Worm (Caenorhabditis elegans) whole organism, L4 larva: ENCODE measurements around the gene dpff-1.

ENCODE experiments used
- R02D3.7 ChIP-seq: fragments of 150-350 bp; sonication (generic microtip); optimal IDR thresholded peaks from 3 replicates; lab custom pipeline; 2014; ENCODE audit warnings: missing biosample characterization, missing genetic modification characterization
- T20F7.1 ChIP-seq: fragments of 200-800 bp; sonication (Bioruptor generic); optimal IDR thresholded peaks from 2 replicates; lab custom pipeline; 2018; ENCODE audit warnings: mild to moderate bottlenecking, missing genetic modification characterization, missing compliant biosample characterization
- Y5F2A.4 ChIP-seq: fragments of 200-800 bp; sonication (Bioruptor generic); optimal IDR thresholded peaks from 2 replicates; lab custom pipeline; 2018; ENCODE audit warnings: mild to moderate bottlenecking, missing genetic modification characterization, missing compliant biosample characterization
- Y75B8A.6 ChIP-seq: fragments of 200-800 bp; sonication (Bioruptor generic); IDR thresholded peaks from 2 replicates; pipeline ENCODE4 v1.3.6; 2022; ENCODE audit warnings: missing genetic modification reagents, missing genetic modification characterization, missing compliant biosample characterization
- ZK337.2 ChIP-seq: fragments of 200-800 bp; sonication (Bioruptor generic); IDR thresholded peaks from 2 replicates; pipeline ENCODE4 v1.3.6; 2022; ENCODE audit warnings: missing genetic modification reagents, missing genetic modification characterization, missing compliant biosample characterization
- ZK546.5 ChIP-seq, 2 experiments: sonication (generic microtip); optimal IDR thresholded peaks; 2 replicates each; lab custom pipeline; 2017; ENCODE audit warnings: missing biosample characterization in 2 of 2, missing genetic modification characterization in 2 of 2
- aha-1 ChIP-seq: fragments of 150-350 bp; peaks from one replicate; lab custom pipeline; 2014; ENCODE audit warnings: missing biosample characterization, missing genetic modification characterization
- aly-2 ChIP-seq: sonication (generic microtip); optimal IDR thresholded peaks from 2 replicates; lab custom pipeline; 2018; ENCODE audit warnings: missing biosample characterization, missing genetic modification characterization
- attf-4 ChIP-seq: sonication (generic microtip); optimal IDR thresholded peaks from 3 replicates; lab custom pipeline; 2017; ENCODE audit warnings: missing biosample characterization, missing genetic modification characterization
- ceh-62 ChIP-seq: sonication (generic microtip); optimal IDR thresholded peaks from 2 replicates; lab custom pipeline; 2017; ENCODE audit warnings: missing biosample characterization, missing genetic modification characterization
- ces-1 ChIP-seq: fragments of 150-350 bp; sonication (generic microtip); optimal IDR thresholded peaks from 4 replicates; lab custom pipeline; 2014; ENCODE audit warnings: missing biosample characterization, missing genetic modification reagents, missing genetic modification characterization
- daf-16 ChIP-seq, 3 experiments: sonication (generic microtip); optimal IDR thresholded peaks; 2 replicates each; lab custom pipeline; 2016 to 2017; ENCODE audit warnings: missing genetic modification characterization in 3 of 3, missing genetic modification reagents in 3 of 3, mild to moderate bottlenecking in 2 of 3, missing compliant biosample characterization in 2 of 3, missing biosample characterization in 1 of 3, moderate library complexity in 1 of 3
- dmd-6 ChIP-seq: fragments of 200-800 bp; sonication (Bioruptor generic); IDR thresholded peaks from 2 replicates; pipeline ENCODE4 v1.3.6; 2022; ENCODE audit warnings: missing genetic modification reagents, missing genetic modification characterization, missing compliant biosample characterization
- duxl-1 ChIP-seq: sonication (generic microtip); optimal IDR thresholded peaks from 2 replicates; lab custom pipeline; 2016; ENCODE audit warnings: mild to moderate bottlenecking, missing genetic modification characterization, moderate library complexity, missing compliant biosample characterization; ENCODE audit not compliant: poor library complexity
- dve-1 ChIP-seq: sonication (generic microtip); optimal IDR thresholded peaks from 2 replicates; lab custom pipeline; 2017; ENCODE audit warnings: antibody characterized with exemption, mild to moderate bottlenecking, missing genetic modification characterization, missing compliant biosample characterization; ENCODE audit not compliant: insufficient read depth
- egl-43 ChIP-seq: fragments of 200-800 bp; sonication (Bioruptor generic); IDR thresholded peaks from 2 replicates; pipeline ENCODE4 v1.3.6; 2022; ENCODE audit warnings: missing genetic modification reagents, missing genetic modification characterization, missing compliant biosample characterization
- gei-8 ChIP-seq: fragments of 200-800 bp; sonication (Bioruptor generic); optimal IDR thresholded peaks from 2 replicates; lab custom pipeline; 2018; ENCODE audit warnings: mild to moderate bottlenecking, missing genetic modification characterization, missing compliant biosample characterization
- hif-1 ChIP-seq, 2 experiments: sonication (generic microtip); optimal IDR thresholded peaks; 2 replicates each; lab custom pipeline; 2016 to 2017; ENCODE audit warnings: missing compliant biosample characterization in 2 of 2, missing genetic modification characterization in 2 of 2, missing genetic modification reagents in 2 of 2, missing genotype in 2 of 2, mild to moderate bottlenecking in 1 of 2
- hmg-1.1 ChIP-seq: fragments of 200-800 bp; sonication (Bioruptor generic); IDR thresholded peaks from 2 replicates; pipeline ENCODE4 v1.3.6; 2022; ENCODE audit warnings: missing genetic modification reagents, missing genetic modification characterization, missing compliant biosample characterization
- lin-1 ChIP-seq: fragments of 200-800 bp; sonication (Bioruptor generic); IDR thresholded peaks from 2 replicates; pipeline ENCODE4 v1.3.6; 2022; ENCODE audit warnings: missing genetic modification reagents, missing genetic modification characterization, missing compliant biosample characterization
- lin-13 ChIP-seq: fragments of 150-350 bp; optimal IDR thresholded peaks from 2 replicates; lab custom pipeline; 2014; ENCODE audit warnings: missing biosample characterization, missing genetic modification reagents, missing genetic modification characterization
- lin-29 ChIP-seq: fragments of 200-800 bp; sonication (Bioruptor generic); IDR thresholded peaks from 2 replicates; pipeline ENCODE4 v1.3.6; 2022; ENCODE audit warnings: missing genetic modification reagents, missing genetic modification characterization, missing compliant biosample characterization
- lin-38 ChIP-seq: fragments of 200-800 bp; sonication (Bioruptor generic); IDR thresholded peaks from 2 replicates; pipeline ENCODE4 v1.3.6; 2022; ENCODE audit warnings: missing genetic modification reagents, missing genetic modification characterization, missing compliant biosample characterization
- lin-39 ChIP-seq: fragments of 150-350 bp; optimal IDR thresholded peaks from 2 replicates; lab custom pipeline; 2014; ENCODE audit warnings: missing biosample characterization, missing genetic modification reagents, missing genetic modification characterization
- lir-3 ChIP-seq: sonication (generic microtip); optimal IDR thresholded peaks from 2 replicates; lab custom pipeline; 2016; ENCODE audit warnings: mild to moderate bottlenecking, missing genetic modification characterization, missing compliant biosample characterization
- madf-9 ChIP-seq: fragments of 200-800 bp; sonication (Bioruptor generic); conservative IDR thresholded peaks from 2 replicates; pipeline ENCODE4 v1.3.6; 2022; ENCODE audit warnings: missing genetic modification reagents, missing genetic modification characterization, missing compliant biosample characterization
- mdl-1 ChIP-seq, 2 experiments: fragments of 150-350 bp in 1 of 2; sonication (generic microtip) in 1 of 2; optimal IDR thresholded peaks; 2 replicates each; lab custom pipeline; 2014 to 2017; ENCODE audit warnings: missing biosample characterization in 2 of 2, missing genetic modification characterization in 2 of 2
- mes-2 ChIP-seq: sonication (generic microtip); optimal IDR thresholded peaks from 2 replicates; lab custom pipeline; 2016; ENCODE audit warnings: missing genotype, mild to moderate bottlenecking, missing genetic modification characterization, missing compliant biosample characterization; ENCODE audit not compliant: poor library complexity, severe bottlenecking
- mxl-3 ChIP-seq: fragments of 200-800 bp; sonication (Bioruptor generic); optimal IDR thresholded peaks from 2 replicates; lab custom pipeline; 2018; ENCODE audit warnings: mild to moderate bottlenecking, missing genetic modification characterization, missing compliant biosample characterization
- nhr-11 ChIP-seq: fragments of 150-350 bp; optimal IDR thresholded peaks from 2 replicates; lab custom pipeline; 2014; ENCODE audit warnings: missing biosample characterization, missing genetic modification characterization
- nhr-111 ChIP-seq: fragments of 200-800 bp; sonication (Bioruptor generic); optimal IDR thresholded peaks from 2 replicates; lab custom pipeline; 2018; ENCODE audit warnings: mild to moderate bottlenecking, missing genetic modification characterization, missing compliant biosample characterization
- nhr-237 ChIP-seq: sonication (generic microtip); optimal IDR thresholded peaks from 2 replicates; lab custom pipeline; 2017; ENCODE audit warnings: missing biosample characterization, missing genetic modification characterization
- nhr-42 ChIP-seq: fragments of 200-800 bp; sonication (Bioruptor generic); IDR thresholded peaks from 2 replicates; pipeline ENCODE4 v1.3.6; 2022; ENCODE audit warnings: missing genetic modification characterization, missing compliant biosample characterization
- nhr-48 ChIP-seq: sonication (generic microtip); optimal IDR thresholded peaks from 2 replicates; lab custom pipeline; 2016; ENCODE audit warnings: mild to moderate bottlenecking, missing genetic modification characterization, missing compliant biosample characterization
- nhr-6 ChIP-seq: fragments of 150-350 bp; optimal IDR thresholded peaks from 2 replicates; lab custom pipeline; 2014; ENCODE audit warnings: missing biosample characterization, missing genetic modification characterization
- nhr-77 ChIP-seq: fragments of 150-350 bp; optimal IDR thresholded peaks from 2 replicates; lab custom pipeline; 2014; ENCODE audit warnings: missing biosample characterization, missing genetic modification characterization
- pha-4 ChIP-seq, 2 experiments: fragments of 150-350 bp in 1 of 2; fragments of 200-800 bp in 1 of 2; sonication (Bioruptor generic) in 1 of 2; IDR thresholded peaks in 1 of 2; optimal IDR thresholded peaks in 1 of 2; 2 replicates each; pipeline versions ENCODE4 v1.3.6 to Lab custom; 2014 to 2022; ENCODE audit warnings: missing genetic modification characterization in 2 of 2, missing genetic modification reagents in 2 of 2, missing biosample characterization in 1 of 2, missing compliant biosample characterization in 1 of 2
- set-16 ChIP-seq: fragments of 200-800 bp; sonication (Bioruptor generic); IDR thresholded peaks from 2 replicates; pipeline ENCODE4 v1.3.6; 2022; ENCODE audit warnings: missing genetic modification reagents, missing genetic modification characterization, missing compliant biosample characterization
- snpc-1.2 ChIP-seq: fragments of 200-800 bp; sonication (Bioruptor generic); IDR thresholded peaks from 2 replicates; pipeline ENCODE4 v1.3.6; 2022; ENCODE audit warnings: missing genetic modification reagents, missing genetic modification characterization, missing compliant biosample characterization
- spr-1 ChIP-seq: sonication (generic microtip); optimal IDR thresholded peaks from 2 replicates; lab custom pipeline; 2016; ENCODE audit warnings: mild to moderate bottlenecking, missing genetic modification characterization, missing compliant biosample characterization
- tag-97 ChIP-seq: fragments of 200-800 bp; sonication (Bioruptor generic); IDR thresholded peaks from 2 replicates; pipeline ENCODE4 v1.3.6; 2022; ENCODE audit warnings: missing genetic modification characterization, missing compliant biosample characterization
- tra-1 ChIP-seq: fragments of 200-800 bp; sonication (Bioruptor generic); IDR thresholded peaks from 2 replicates; pipeline ENCODE4 v1.3.6; 2022; ENCODE audit warnings: missing genetic modification reagents, missing genetic modification characterization, missing compliant biosample characterization
- unc-130 ChIP-seq: sonication (generic microtip); optimal IDR thresholded peaks from 2 replicates; lab custom pipeline; 2016; ENCODE audit warnings: missing genetic modification reagents, missing genetic modification characterization, missing compliant biosample characterization
- unc-62 ChIP-seq, 3 experiments: fragments of 150-350 bp in 1 of 3; sonication (generic microtip); optimal IDR thresholded peaks in 2 of 3; peaks in 1 of 3; 1 replicate in 1 of 3; 2 replicates in 2 of 3; lab custom pipeline; 2014 to 2017; ENCODE audit warnings: missing biosample characterization in 3 of 3, missing genetic modification characterization in 3 of 3, missing genetic modification reagents in 3 of 3, missing genotype in 1 of 3
- zfp-3 ChIP-seq: fragments of 200-800 bp; sonication (Bioruptor generic); conservative IDR thresholded peaks from 2 replicates; pipeline ENCODE4 v1.3.6; 2022; ENCODE audit warnings: missing genetic modification reagents, missing genetic modification characterization, missing compliant biosample characterization
- zip-11 ChIP-seq: fragments of 200-800 bp; sonication (Bioruptor generic); IDR thresholded peaks from 2 replicates; pipeline ENCODE4 v1.3.6; 2022; ENCODE audit warnings: missing genetic modification characterization, missing compliant biosample characterization
- ztf-7 ChIP-seq: fragments of 150-350 bp; optimal IDR thresholded peaks from 2 replicates; lab custom pipeline; 2014; ENCODE audit warnings: missing biosample characterization, missing genetic modification characterization

dpff-1 gene

ce11 chrIII:5915926-5916325, 9.8 kb upstream of the dpff-1 start (continued):
- TF ChIP-seq gei-8 = no peak
- peak; percentile 44 for TF ChIP-seq nhr-77
- TF ChIP-seq ces-1 (GFP tag; lab: Kevin White, UChicago) = no peak
- TF ChIP-seq snpc-1.2 (GFP tag; lab: Robert Waterston, UW) = no peak
- TF ChIP-seq tra-1 (GFP tag; lab: Robert Waterston, UW) = 0 out of 2 replicates have a peak, but pooled peaks have one; percentile 10
- TF ChIP-seq dve-1 (tag; lab: Kevin White, UChicago) = peak; percentile 67
- TF ChIP-seq daf-16 (GFP tag; optimal IDR thresholded peaks at IDR 0.05; lab: Kevin White, UChicago) = no peak
- TF ChIP-seq daf-16 (tag; optimal IDR thresholded peaks at IDR 0.05; lab: Kevin White, UChicago) = peak; percentile 57
- TF ChIP-seq attf-4 = no peak
- TF ChIP-seq ceh-62 (tag; lab: Kevin White, UChicago) = no peak

DNA sequence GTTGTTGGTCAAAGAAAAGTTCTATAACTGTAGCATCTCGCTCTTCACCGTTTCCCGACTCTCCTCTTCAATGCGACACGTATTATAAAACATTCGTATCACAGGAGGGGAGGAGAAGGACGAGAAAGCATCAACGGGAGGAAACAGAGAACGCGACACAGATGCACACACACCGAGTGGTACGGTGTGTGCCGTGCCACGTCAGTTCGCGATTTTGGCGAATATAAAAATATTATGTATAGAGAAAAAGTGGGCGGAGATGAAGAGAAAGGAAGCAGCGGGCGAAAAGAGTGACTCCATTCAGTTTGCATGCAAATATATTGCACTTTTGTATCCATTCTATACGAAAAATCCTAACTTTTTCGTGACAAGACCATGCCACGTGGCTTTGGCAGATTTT, 8.6 kb upstream of the dpff-1 start:
- TF ChIP-seq aly-2 = no peak
- no peak for TF ChIP-seq nhr-42
- no peak for TF ChIP-seq lin-39
- TF ChIP-seq unc-62 (GFP tag; optimal IDR thresholded peaks at IDR 0.05 in 1 of 2; lab: Kevin White, UChicago) = peak in 1 of 2 experiments; percentile 62
- TF ChIP-seq unc-62 (tag; optimal IDR thresholded peaks at IDR 0.05; lab: Kevin White, UChicago) = no peak
- TF ChIP-seq egl-43 (GFP tag; lab: Robert Waterston, UW) = no peak
- no peak for TF ChIP-seq madf-9
- TF ChIP-seq lin-13 (GFP tag; lab: Kevin White, UChicago) = no peak
- TF ChIP-seq set-16 (GFP tag; lab: Robert Waterston, UW) = no peak
- no peak for TF ChIP-seq nhr-111 (GFP tag; lab: Kevin White, UChicago)
- no peak for TF ChIP-seq unc-130 (GFP tag; lab: Kevin White, UChicago)
- no peak for TF ChIP-seq daf-16 (GFP tag; optimal IDR thresholded peaks at IDR 0.05; lab: Kevin White, UChicago)
- TF ChIP-seq daf-16 (tag; optimal IDR thresholded peaks at IDR 0.05; lab: Kevin White, UChicago) = peak; percentile 62
- peak; percentile 47 for TF ChIP-seq mes-2
- TF ChIP-seq lin-38 (GFP tag; lab: Robert Waterston, UW) = peak; percentile 18; the same call in 1 of the 2 replicates
- TF ChIP-seq T20F7.1 = no peak
- TF ChIP-seq tag-97 (GFP tag; lab: Robert Waterston, UW) = no peak
- no peak for TF ChIP-seq hmg-1.1 (GFP tag; lab: Robert Waterston, UW)
- TF ChIP-seq nhr-77 = no peak
- no peak; the same call in 1 of the 2 replicates for TF ChIP-seq pha-4 (GFP tag; IDR thresholded peaks at IDR 0.05; lab: Robert Waterston, UW)
- peak; percentile 24 for TF ChIP-seq pha-4 (tag; optimal IDR thresholded peaks at IDR 0.05; lab: Kevin White, UChicago)
- TF ChIP-seq nhr-48 = no peak
- TF ChIP-seq duxl-1 (tag; lab: Kevin White, UChicago) = peak; percentile 39
- TF ChIP-seq ZK546.5 (tag; optimal IDR thresholded peaks at IDR 0.05; lab: Kevin White, UChicago) = no peak
- no peak for TF ChIP-seq hif-1 (tag; optimal IDR thresholded peaks at IDR 0.05; lab: Kevin White, UChicago)
- 0 out of 2 replicates have a peak, but pooled peaks have one; percentile 14 for TF ChIP-seq dmd-6 (GFP tag; lab: Robert Waterston, UW)
- no peak for TF ChIP-seq ZK337.2 (GFP tag; lab: Robert Waterston, UW)
- TF ChIP-seq zip-11 (GFP tag; lab: Robert Waterston, UW) = no peak
- TF ChIP-seq ztf-7 (tag; lab: Kevin White, UChicago) = no peak
- TF ChIP-seq Y75B8A.6 (GFP tag; lab: Robert Waterston, UW) = no peak
- TF ChIP-seq lin-29 (GFP tag; lab: Robert Waterston, UW) = no peak
- peak; percentile 13 for TF ChIP-seq mxl-3 (GFP tag; lab: Kevin White, UChicago)
- TF ChIP-seq aha-1 (tag; lab: Kevin White, UChicago) = no peak
- no peak for TF ChIP-seq mdl-1 (tag; optimal IDR thresholded peaks at IDR 0.05; lab: Kevin White, UChicago)
- TF ChIP-seq nhr-237 (tag; lab: Kevin White, UChicago) = no peak
- no peak for TF ChIP-seq nhr-11 (tag; lab: Kevin White, UChicago)
- TF ChIP-seq lin-1 (GFP tag; lab: Robert Waterston, UW) = no peak
- TF ChIP-seq Y5F2A.4 (GFP tag; lab: Kevin White, UChicago) = no peak
- TF ChIP-seq nhr-6 (tag; lab: Kevin White, UChicago) = no peak
- TF ChIP-seq zfp-3 (GFP tag; lab: Robert Waterston, UW) = no peak
- no peak for TF ChIP-seq R02D3.7
- TF ChIP-seq spr-1 (tag; lab: Kevin White, UChicago) = no peak
- no peak for TF ChIP-seq lir-3 (tag; lab: Kevin White, UChicago)
